Worm (Caenorhabditis elegans): Measurements from ENCODE around the gene ins-19.

- TF ChIP-seq elt-3 (tag; optimal IDR thresholded peaks at IDR 0.05) = no peak
- no peak for TF ChIP-seq unc-62 (GFP tag; optimal IDR thresholded peaks at IDR 0.05)
- no peak for TF ChIP-seq R02D3.7 (tag; optimal IDR thresholded peaks at IDR 0.05)
- TF ChIP-seq egl-27 (tag; optimal IDR thresholded peaks at IDR 0.05) = no peak
- TF ChIP-seq lin-39 (tag; optimal IDR thresholded peaks at IDR 0.05) = no peak
- TF ChIP-seq nhr-77 (tag; optimal IDR thresholded peaks at IDR 0.05) = no peak
- TF ChIP-seq zag-1 (tag; optimal IDR thresholded peaks at IDR 0.05) = no peak
- no peak for TF ChIP-seq lin-13 (GFP tag; optimal IDR thresholded peaks at IDR 0.05)
Measured at ce11 chrII:3102018-3102417, 24.2 kb downstream of the ins-19 start, which contains the start of gene clec-121.

Measured in whole organism, L2 larva.